Worm (Caenorhabditis elegans) whole organism, L4 larva: ENCODE measurements around the gene agmo-1.

Experiments used
- Y5F2A.4 ChIP-seq: fragments of 200-800 bp; sonication (Bioruptor generic); optimal IDR thresholded peaks from 2 replicates; lab custom pipeline; 2018; ENCODE audit warnings: mild to moderate bottlenecking, missing genetic modification characterization, missing compliant biosample characterization
- Y75B8A.6 ChIP-seq: fragments of 200-800 bp; sonication (Bioruptor generic); IDR thresholded peaks from 2 replicates; pipeline ENCODE4 v1.3.6; 2022; ENCODE audit warnings: missing genetic modification reagents, missing genetic modification characterization, missing compliant biosample characterization
- ama-1 ChIP-seq: fragments of 150-350 bp; optimal IDR thresholded peaks from 2 replicates; lab custom pipeline; 2014; ENCODE audit warnings: inconsistent platforms, mixed read lengths
- ceh-28 ChIP-seq: fragments of 150-350 bp; optimal IDR thresholded peaks from 2 replicates; lab custom pipeline; 2014; ENCODE audit warnings: missing biosample characterization, missing genetic modification reagents, missing genetic modification characterization
- mxl-2 ChIP-seq: fragments of 200-800 bp; sonication (Bioruptor generic); conservative IDR thresholded peaks from 2 replicates; pipeline ENCODE4 v1.3.6; 2022; ENCODE audit warnings: missing genetic modification reagents, missing genetic modification characterization, missing compliant biosample characterization
- nhr-237 ChIP-seq: sonication (generic microtip); optimal IDR thresholded peaks from 2 replicates; lab custom pipeline; 2017; ENCODE audit warnings: missing biosample characterization, missing genetic modification characterization
- zag-1 ChIP-seq: fragments of 150-350 bp; optimal IDR thresholded peaks from 2 replicates; lab custom pipeline; 2014; ENCODE audit warnings: missing biosample characterization, missing genetic modification characterization

- TF ChIP-seq nhr-237 (tag; lab: Kevin White, UChicago): no peak
- TF ChIP-seq zag-1 (tag; lab: Kevin White, UChicago): no peak
- no peak for TF ChIP-seq ceh-28 (tag; lab: Kevin White, UChicago)
- TF ChIP-seq mxl-2 (GFP tag; lab: Robert Waterston, UW): no peak
- TF ChIP-seq ama-1: no peak
- no peak for TF ChIP-seq Y5F2A.4 (GFP tag; lab: Kevin White, UChicago)
- no peak for TF ChIP-seq Y75B8A.6 (GFP tag; lab: Robert Waterston, UW)
Measured at ce11 chrIII:12773753-12774152, 24.6 kb downstream of the agmo-1 start.
